Fruit fly (Drosophila melanogaster): ENCODE measurements around the gene JMJD6.

dm6 chr3R:22358810-22359209, 3.4 kb downstream of the JMJD6 start:
- TF ChIP-seq Sin3A (optimal IDR thresholded peaks at IDR 0.05) (no peak), ttk (optimal IDR thresholded peaks at IDR 0.05) (no peak)

All from Kc167 (cell line).